Worm (Caenorhabditis elegans) whole organism, dauer: ENCODE data around the gene amt-2.

Experiments used
- unc-62 ChIP-seq: sonication (generic microtip); optimal IDR thresholded peaks from 2 replicates; lab custom pipeline; 2017; ENCODE audit warnings: missing biosample characterization, missing genetic modification reagents, missing genetic modification characterization

Gene amt-2

DNA sequence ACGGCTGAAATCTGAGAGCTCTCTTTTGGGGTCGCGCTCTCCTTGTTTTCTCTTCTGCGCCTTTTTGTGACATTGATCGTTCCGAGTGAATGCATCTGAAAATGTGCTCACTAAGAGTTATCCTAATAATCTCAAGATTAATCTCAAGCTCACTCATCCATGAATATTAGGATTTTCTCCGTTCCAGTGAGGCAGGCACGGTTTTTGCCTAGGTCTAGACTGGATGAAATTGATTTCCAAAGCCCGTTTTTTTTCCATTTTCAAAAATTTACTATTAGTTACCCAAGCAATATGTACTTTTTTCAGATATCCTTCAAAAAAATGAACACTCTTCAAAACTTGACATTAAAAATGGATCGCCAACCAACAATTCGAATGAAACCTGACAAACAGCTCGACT is at the start of gene amt-2:
Gene amt-2, plus strand, starts transcription at position 301 of the 400 bp plus-strand sequence.
- no peak for TF ChIP-seq unc-62 (GFP tag; lab: Kevin White, UChicago)

DNA sequence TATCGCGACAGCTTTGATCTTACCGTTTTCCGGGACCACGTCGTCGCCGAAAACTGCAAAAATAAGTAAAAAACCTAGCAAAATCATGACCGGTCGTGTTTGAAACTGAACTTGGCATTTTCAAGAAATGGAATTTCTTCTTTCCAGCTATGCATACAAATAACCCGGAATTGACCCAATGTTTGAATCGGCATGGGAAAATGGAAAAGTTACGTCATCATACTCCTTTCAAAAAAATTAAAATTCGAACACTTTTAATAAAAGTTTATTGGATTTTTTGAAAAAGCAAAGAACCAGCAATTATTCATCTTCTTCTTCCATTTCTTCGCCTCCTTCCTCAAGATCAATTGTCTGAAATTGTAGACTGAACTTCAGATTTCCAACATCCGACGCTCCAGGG is 47.8 kb upstream of the amt-2 start, which contains the start of gene K10D11.4:
Gene K10D11.4, minus strand, starts transcription at position 101 of the 400 bp plus-strand sequence.
- no peak for TF ChIP-seq unc-62 (GFP tag; lab: Kevin White, UChicago)

DNA sequence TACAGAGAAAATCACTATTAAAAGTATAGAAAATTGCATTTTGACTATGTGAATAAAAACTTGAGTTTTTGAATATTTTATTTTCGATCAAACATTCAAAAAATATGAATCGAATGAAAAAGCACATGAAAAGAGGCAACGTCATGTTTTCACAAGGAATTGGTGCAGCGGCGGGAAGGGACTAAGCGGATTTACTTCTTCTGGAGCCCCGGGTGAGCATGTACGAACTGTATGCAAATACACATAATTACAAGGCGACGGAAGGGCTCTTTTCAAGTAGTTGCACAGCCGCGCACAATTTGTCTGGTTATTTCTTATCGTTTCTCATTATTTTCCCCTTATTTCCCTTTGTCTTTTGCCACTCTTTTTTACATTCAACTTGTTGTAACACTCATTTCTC is 46.3 kb upstream of the amt-2 start, which contains the start of gene K10D11.7:
Gene K10D11.7, minus strand, starts transcription at position 101 of the 400 bp plus-strand sequence.
- TF ChIP-seq unc-62 (GFP tag; lab: Kevin White, UChicago), result no peak

DNA sequence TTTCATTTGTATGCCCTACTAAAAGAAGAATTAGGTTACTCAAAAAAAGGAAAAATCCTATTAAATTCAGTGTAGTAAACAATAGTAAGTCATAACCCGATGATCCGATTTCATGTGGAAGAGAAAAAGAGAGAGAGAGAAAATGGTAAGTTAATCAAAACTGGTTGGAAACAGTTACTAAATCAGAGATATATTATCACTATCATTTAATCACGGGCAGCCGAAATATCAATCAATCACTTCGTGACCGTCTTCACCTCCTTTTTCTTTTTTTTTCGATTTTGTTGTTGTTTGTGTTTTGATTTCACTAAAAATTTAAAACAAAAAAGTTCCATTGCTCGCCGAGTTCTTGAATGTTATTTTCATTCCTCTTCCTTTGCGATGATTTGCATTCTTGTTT is 44.6 kb upstream of the amt-2 start:
- no peak for TF ChIP-seq unc-62 (GFP tag; lab: Kevin White, UChicago)

DNA sequence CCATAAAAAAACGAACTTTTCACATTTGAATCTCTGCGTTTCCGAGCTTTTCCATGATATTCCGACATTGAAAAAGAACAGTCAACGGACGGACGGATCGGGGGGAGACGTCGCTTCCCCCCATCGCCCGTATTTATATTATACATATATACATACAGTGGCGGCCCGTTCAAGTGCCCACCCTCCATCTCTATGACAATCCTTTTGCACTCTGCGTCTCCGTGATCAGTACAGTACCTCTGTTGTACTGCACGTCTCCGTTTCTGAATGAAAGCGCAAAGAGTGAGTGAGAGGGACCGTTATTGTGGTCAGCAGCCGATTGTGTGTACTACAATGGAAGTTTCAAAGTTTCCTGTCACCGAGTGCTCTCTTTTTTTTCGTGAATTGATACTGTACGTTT is 43.1 kb upstream of the amt-2 start:
- TF ChIP-seq unc-62 (GFP tag; lab: Kevin White, UChicago), result no peak

DNA sequence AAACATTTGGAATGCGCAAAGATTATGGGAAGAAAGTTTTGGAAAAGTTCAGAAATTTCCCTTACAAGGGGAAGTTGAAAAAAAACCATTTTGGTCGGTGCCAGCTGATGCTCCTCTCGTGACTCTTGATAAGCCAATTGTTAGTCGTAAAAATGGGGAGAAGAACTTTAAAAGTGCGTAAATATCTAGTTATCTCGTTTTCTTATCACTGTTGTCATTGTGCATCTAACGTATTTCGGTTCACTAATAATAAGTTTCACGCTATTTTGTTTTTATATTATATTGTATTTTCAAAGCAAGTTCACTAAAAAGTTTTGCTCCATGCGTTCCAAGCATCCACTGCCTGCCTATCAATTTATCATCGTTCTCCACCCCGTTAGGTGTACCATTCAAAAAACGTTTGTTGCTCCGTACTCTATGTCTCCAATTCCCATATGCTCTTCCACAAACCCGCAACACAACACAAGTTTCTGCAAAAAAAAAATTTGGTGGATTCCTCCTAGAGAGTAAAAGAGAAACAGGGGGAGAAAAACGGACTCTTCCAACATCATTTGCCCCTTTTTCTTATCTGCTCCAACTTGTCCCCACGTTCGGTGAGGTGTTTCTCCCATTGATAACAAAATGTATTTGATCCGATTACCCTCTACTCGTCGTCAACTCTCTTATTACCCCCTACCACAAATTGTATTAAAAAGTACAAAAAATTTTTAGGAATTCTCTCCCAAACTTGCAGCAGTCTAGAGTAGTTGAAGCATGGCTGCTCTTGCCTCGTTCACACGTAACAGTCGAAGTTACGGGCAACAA is 33.6 kb upstream of the amt-2 start, which contains the start of gene mbk-2:
Gene mbk-2, plus strand, starts transcription at position 754 of the 804 bp plus-strand sequence.
- no peak for TF ChIP-seq unc-62 (GFP tag; lab: Kevin White, UChicago)

DNA sequence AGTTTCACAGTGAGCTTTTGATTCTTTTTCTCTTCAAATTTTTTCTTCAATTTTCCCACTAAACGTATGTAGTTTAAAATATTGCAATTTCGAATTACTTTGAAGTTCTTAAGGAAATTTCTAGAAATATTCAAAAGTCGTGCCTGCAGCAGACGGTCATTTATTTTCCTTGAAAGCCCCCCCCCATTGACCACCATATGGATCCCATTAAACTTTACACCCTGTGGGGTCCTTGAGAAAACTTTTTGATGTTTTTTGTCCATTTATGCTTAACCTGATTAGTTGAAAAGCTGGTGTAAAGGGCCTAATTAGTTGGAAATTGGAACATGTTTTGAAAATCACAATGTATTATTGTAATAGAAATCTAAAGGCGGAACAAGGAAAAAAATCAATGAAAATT is 32.7 kb upstream of the amt-2 start:
- TF ChIP-seq unc-62 (GFP tag; lab: Kevin White, UChicago), result no peak

DNA sequence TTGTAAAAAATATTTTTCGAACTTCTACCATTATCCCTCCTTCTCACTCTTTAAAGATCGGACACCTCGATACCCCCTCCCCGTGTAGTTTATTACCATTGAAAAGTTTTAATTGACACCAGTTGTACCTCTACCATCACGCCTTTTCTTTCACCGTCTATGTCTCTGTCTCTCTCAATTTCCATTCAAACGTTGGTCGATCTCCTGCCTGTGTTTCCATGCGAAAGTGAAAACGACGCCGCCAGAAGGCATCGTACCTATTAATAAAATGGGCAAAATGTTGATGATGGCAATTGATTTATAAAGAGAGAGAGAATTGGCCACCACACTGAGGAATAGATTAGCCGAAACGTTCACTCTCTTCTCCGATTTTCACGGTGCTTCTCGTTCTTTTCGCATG is 29.0 kb upstream of the amt-2 start:
- no peak for TF ChIP-seq unc-62 (GFP tag; lab: Kevin White, UChicago)

DNA sequence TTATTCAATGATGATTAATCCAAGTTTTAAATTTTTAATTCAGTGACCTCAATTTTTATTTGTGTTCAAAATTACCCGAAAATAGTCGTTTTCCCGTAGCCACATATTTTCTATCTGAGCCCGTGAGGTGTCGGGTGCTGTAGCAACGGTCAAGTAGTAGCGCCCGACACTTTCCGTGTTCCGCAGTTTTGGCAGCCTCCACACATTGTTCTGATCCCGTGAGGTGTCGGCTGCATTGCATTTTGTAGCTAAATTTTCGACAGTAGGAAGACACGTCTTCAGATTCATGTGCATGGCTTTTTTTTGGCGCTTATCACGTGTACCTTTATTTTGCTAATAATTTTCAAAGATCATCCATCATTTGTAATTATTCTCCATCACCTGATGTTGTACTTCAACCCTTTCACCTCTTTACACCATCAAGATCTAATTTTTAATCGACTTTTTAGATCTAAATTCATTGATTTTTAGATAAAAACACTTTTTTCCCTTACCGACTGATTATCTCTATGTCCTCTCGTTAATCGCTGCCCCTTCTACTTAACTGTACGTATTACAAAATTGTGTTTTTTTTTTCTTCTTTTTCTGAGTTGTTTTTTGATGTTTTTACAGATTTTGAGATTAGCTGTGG is 28.4 kb upstream of the amt-2 start:
- TF ChIP-seq unc-62 (GFP tag; lab: Kevin White, UChicago), result no peak

DNA sequence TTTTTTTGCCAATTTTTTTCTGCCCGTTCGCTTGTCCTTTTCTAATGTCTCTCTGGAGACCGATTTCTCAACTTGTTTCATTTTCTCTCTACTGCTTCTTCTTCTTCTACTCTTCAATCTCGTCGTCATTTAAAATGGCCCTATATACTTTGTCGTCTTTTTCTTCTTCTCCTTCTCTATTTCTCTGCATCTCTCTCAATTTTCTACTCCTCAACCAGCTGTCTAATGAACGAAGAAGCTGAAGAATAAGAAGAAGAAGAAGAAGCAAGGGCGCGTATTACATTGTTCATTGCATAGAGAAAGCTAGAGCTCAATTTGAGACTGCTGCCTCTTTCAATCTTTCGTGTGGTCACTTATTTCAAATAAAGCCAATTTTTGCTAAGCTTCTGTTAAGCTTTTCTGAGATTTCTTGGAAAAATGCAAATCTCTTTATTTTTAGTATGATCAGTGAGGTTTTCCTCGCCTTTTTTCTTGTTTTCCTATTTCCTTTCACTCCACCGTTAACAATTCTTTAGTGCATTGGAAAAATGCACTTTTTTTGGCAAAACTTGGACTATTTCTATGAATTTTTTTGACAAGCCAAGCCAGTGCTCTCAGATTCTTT is 26.3 kb upstream of the amt-2 start:
- TF ChIP-seq unc-62 (GFP tag; lab: Kevin White, UChicago), result no peak

DNA sequence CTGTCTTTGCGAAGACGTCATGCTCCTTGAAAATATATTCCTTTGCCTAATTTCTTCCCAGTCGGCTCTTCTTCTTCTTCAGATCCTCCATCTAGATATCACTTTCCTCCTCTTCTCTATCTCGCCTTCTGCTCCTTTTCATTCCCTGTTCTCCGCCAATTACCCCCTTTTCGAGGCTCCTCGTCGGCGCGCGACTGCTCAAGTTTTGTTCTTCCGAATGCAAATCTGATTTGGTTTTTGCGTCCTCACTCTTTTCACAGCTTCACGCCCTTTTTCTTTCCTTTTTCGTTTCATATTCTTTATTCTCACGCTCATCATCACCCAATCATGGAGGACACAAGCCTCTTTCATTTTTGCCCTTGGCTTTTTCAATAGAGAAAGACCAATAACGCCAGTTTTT is 25.4 kb upstream of the amt-2 start:
- TF ChIP-seq unc-62 (GFP tag; lab: Kevin White, UChicago), result no peak

DNA sequence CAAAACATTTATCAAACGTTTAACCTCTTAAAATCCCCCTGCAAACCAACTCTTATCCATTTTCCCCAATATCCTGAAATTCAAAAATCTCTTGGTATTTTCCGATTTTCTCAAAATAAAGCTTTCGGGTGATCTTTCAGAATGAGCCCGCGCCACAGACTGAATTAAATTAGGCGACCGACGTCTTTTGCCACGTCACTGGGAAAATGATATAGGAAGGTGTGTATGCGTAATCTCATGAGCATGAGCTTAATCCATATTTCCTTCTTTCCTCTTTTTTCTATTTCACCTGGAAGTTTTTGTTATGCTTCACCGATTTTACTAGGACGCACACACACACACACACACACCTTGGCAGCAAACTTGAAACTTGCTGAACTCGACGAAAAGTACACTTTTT is 21.2 kb upstream of the amt-2 start:
- TF ChIP-seq unc-62 (GFP tag; lab: Kevin White, UChicago), result no peak

DNA sequence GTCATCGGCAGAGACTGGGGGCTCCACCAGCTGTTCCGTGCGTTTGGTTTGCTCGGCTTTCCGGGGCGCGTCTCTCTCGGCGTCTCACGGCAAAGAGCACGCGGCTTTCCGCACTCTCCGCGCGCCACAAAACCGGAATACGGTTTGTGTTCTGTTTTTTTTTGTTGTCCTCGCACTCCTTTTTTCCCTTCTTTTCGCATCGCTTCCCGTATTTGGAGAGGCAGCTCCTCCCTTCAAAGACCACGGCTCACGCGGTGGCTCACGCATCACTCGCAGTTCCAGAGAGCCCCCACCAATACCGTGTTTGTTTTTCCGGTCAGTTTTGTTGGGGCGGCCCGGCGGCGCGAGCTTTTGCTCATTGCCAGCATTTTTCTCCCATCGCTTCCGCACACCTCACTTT is 19.3 kb upstream of the amt-2 start:
- no peak for TF ChIP-seq unc-62 (GFP tag; lab: Kevin White, UChicago)

DNA sequence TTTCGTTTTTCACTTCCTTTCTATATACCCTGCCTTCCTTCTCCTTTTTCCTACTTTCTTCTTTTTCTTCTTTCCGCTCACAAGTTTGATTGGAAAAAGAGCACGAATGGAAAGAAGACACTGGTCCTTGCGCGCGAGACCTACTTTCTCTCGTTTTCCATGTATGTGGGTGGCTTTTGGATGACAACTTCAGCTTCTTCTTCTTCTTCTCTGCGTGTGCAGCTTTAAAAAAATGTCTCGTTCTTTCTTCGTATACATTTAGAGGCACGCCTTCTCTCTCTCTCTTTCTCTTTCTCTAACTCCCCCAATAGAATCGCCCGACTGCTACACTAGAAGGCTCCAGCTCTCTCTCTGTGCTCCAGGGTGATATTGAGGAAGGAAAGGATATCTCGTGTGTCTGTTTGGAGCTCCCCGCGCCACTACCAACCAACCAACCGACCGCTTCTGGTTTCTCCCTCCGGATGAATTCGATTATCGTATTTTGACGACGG is 16.3 kb upstream of the amt-2 start:
- TF ChIP-seq unc-62 (GFP tag; lab: Kevin White, UChicago), result no peak

DNA sequence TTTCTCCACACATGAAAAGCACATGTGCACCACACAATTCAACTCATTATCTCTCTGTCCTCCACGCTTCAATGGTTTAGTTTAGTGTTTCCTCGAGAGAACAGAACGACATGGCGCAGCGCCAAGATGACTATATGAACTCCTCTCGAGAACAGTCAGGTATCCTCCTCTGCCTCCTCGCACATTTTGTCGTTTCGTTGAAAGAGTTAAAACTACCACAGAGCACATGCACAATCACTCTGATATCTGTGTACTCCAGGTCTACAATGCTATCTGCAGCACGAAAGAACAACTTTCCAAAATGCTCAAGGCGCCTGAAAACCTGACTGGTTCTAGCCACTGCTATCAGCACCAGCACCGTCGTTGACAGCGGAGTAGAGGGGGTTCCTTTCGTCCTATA is 15.4 kb upstream of the amt-2 start:
- TF ChIP-seq unc-62 (GFP tag; lab: Kevin White, UChicago), result no peak
